Fruit fly (Drosophila melanogaster) whole organism, embryonic: ENCODE data around the gene Fgop2.

Experiments
- CG12391 ChIP-seq: fragments of 200-800 bp; sonication (Bioruptor generic); optimal IDR thresholded peaks from 3 replicates; lab custom pipeline; 2018; ENCODE audit warnings: missing biosample characterization, mild to moderate bottlenecking, missing genetic modification characterization, moderate library complexity
- CG2202 ChIP-seq: fragments of 200-800 bp; sonication (Bioruptor generic); optimal IDR thresholded peaks from 2 replicates; lab custom pipeline; 2018; ENCODE audit warnings: missing biosample characterization, mild to moderate bottlenecking, missing genetic modification characterization
- YL-1 ChIP-seq: fragments of 200-800 bp; sonication (Bioruptor generic); optimal IDR thresholded peaks from 3 replicates; lab custom pipeline; 2017; ENCODE audit warnings: missing biosample characterization, mild to moderate bottlenecking, missing genetic modification characterization

DNA sequence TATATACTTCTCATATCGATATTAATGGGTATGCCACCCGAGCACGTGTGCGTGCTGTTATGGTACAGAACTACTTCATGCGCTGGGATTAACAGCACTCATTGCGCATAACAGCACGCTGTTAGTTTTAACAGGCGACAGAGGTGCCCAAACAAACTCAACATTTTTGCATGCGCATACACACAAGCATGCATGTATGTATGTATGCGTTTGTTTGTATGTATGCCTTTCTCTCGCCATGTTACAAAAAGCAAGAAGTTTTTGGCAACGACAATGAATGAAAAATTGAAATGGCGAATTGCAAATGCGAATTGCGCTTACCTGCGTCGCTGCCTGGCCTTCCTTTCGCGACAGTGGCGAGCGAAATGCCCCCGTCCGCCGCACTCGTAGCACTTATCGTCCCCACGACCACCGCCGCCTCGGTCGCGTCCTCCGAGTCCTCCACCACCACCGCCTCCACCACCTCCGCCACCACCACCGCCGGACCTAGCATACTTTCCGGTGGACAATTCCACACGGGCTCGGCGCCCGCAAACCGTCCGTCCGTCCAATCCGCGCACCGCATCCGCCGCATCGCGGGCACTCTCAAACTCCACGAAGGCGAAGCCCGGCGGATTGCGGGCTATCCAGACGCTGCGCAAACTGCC is 25.8 kb downstream of the Fgop2 start:
- TF ChIP-seq CG2202 (tag; lab: Kevin White, UChicago): no peak
- no peak for TF ChIP-seq YL-1 (GFP tag; lab: Kevin White, UChicago)
- TF ChIP-seq CG12391 (tag; lab: Kevin White, UChicago): peak; percentile 27
